Worm (Caenorhabditis elegans) whole organism, L4 larva: ENCODE results near the gene T16D1.1.
A peak's percentile ranks its signal among the peaks of the same experiment; 100 is the strongest.

Source experiments
- F10B5.3 ChIP-seq: sonication (generic microtip); optimal IDR thresholded peaks from 2 replicates; lab custom pipeline; 2016; ENCODE audit warnings: mild to moderate bottlenecking, missing genetic modification characterization, missing compliant biosample characterization
- F37D6.2 ChIP-seq: sonication (generic microtip); optimal IDR thresholded peaks from 2 replicates; lab custom pipeline; 2016; ENCODE audit warnings: mild to moderate bottlenecking, missing genetic modification characterization, missing compliant biosample characterization
- F44E2.7 ChIP-seq: fragments of 200-800 bp; sonication (Bioruptor generic); IDR thresholded peaks from 2 replicates; pipeline ENCODE4 v2.1.2; 2022; ENCODE audit warnings: missing genetic modification characterization, missing compliant biosample characterization
- Y105C5A.15 ChIP-seq: fragments of 200-800 bp; sonication (Bioruptor generic); IDR thresholded peaks from 2 replicates; pipeline ENCODE4 v1.3.6; 2022; ENCODE audit warnings: missing genetic modification characterization, missing compliant biosample characterization
- Y48G9A.11 ChIP-seq: fragments of 200-800 bp; sonication (Bioruptor generic); IDR thresholded peaks from 2 replicates; pipeline ENCODE4 v1.3.6; 2022; ENCODE audit warnings: missing genetic modification reagents, missing genetic modification characterization, missing compliant biosample characterization
- aha-1 ChIP-seq: fragments of 150-350 bp; peaks from one replicate; lab custom pipeline; 2014; ENCODE audit warnings: missing biosample characterization, missing genetic modification characterization
- aly-2 ChIP-seq: sonication (generic microtip); optimal IDR thresholded peaks from 2 replicates; lab custom pipeline; 2018; ENCODE audit warnings: missing biosample characterization, missing genetic modification characterization
- arid-1 ChIP-seq: fragments of 200-800 bp; sonication (Bioruptor generic); conservative IDR thresholded peaks from 2 replicates; pipeline ENCODE4 v1.3.6; 2022; ENCODE audit warnings: missing genetic modification reagents, missing genetic modification characterization, missing compliant biosample characterization
- attf-4 ChIP-seq: sonication (generic microtip); optimal IDR thresholded peaks from 3 replicates; lab custom pipeline; 2017; ENCODE audit warnings: missing biosample characterization, missing genetic modification characterization
- ceh-28 ChIP-seq: fragments of 150-350 bp; optimal IDR thresholded peaks from 2 replicates; lab custom pipeline; 2014; ENCODE audit warnings: missing biosample characterization, missing genetic modification reagents, missing genetic modification characterization
- ceh-32 ChIP-seq: sonication (generic microtip); optimal IDR thresholded peaks from 2 replicates; lab custom pipeline; 2016; ENCODE audit warnings: mild to moderate bottlenecking, missing genetic modification characterization, missing compliant biosample characterization; ENCODE audit not compliant: poor library complexity
- ceh-82 ChIP-seq: sonication (generic microtip); optimal IDR thresholded peaks from 2 replicates; lab custom pipeline; 2017; ENCODE audit warnings: missing biosample characterization, missing genetic modification characterization
- cey-2 ChIP-seq: sonication (generic microtip); optimal IDR thresholded peaks from 3 replicates; lab custom pipeline; 2017; ENCODE audit warnings: missing genetic modification characterization, mild to moderate bottlenecking, missing compliant biosample characterization, antibody characterized with exemption, borderline replicate concordance; ENCODE audit not compliant: insufficient read depth
- daf-12 ChIP-seq: fragments of 150-350 bp; optimal IDR thresholded peaks from 2 replicates; lab custom pipeline; 2014; ENCODE audit warnings: missing biosample characterization, missing genetic modification reagents, missing genetic modification characterization
- daf-16 ChIP-seq, 3 experiments: sonication (generic microtip); optimal IDR thresholded peaks; 2 replicates each; lab custom pipeline; 2016 to 2017; ENCODE audit warnings: missing genetic modification characterization in 3 of 3, missing genetic modification reagents in 3 of 3, mild to moderate bottlenecking in 2 of 3, missing compliant biosample characterization in 2 of 3, missing biosample characterization in 1 of 3, moderate library complexity in 1 of 3
- daf-19 ChIP-seq: fragments of 200-800 bp; sonication (Bioruptor generic); conservative IDR thresholded peaks from 2 replicates; pipeline ENCODE4 v1.3.6; 2022; ENCODE audit warnings: missing genetic modification characterization, missing compliant biosample characterization
- daf-8 ChIP-seq: fragments of 200-800 bp; sonication (Bioruptor generic); IDR thresholded peaks from 2 replicates; pipeline ENCODE4 v1.3.6; 2022; ENCODE audit warnings: missing genetic modification characterization, missing compliant biosample characterization
- dmd-8 ChIP-seq: fragments of 200-800 bp; sonication (Bioruptor generic); IDR thresholded peaks from 2 replicates; pipeline ENCODE4 v1.3.6; 2022; ENCODE audit warnings: missing genetic modification characterization, missing compliant biosample characterization
- duxl-1 ChIP-seq: sonication (generic microtip); optimal IDR thresholded peaks from 2 replicates; lab custom pipeline; 2016; ENCODE audit warnings: mild to moderate bottlenecking, missing genetic modification characterization, moderate library complexity, missing compliant biosample characterization; ENCODE audit not compliant: poor library complexity
- dve-1 ChIP-seq: sonication (generic microtip); optimal IDR thresholded peaks from 2 replicates; lab custom pipeline; 2017; ENCODE audit warnings: antibody characterized with exemption, mild to moderate bottlenecking, missing genetic modification characterization, missing compliant biosample characterization; ENCODE audit not compliant: insufficient read depth
- egl-27 ChIP-seq: sonication (generic microtip); optimal IDR thresholded peaks from 3 replicates; lab custom pipeline; 2017; ENCODE audit warnings: missing biosample characterization, missing genetic modification reagents, missing genetic modification characterization
- fkh-10 ChIP-seq: fragments of 150-350 bp; optimal IDR thresholded peaks from 2 replicates; lab custom pipeline; 2014; ENCODE audit warnings: missing biosample characterization, missing genetic modification reagents, missing genetic modification characterization
- fos-1 ChIP-seq: fragments of 150-350 bp; optimal IDR thresholded peaks from 2 replicates; lab custom pipeline; 2014; ENCODE audit warnings: missing biosample characterization, missing genetic modification characterization
- hlh-11 ChIP-seq: fragments of 200-800 bp; sonication (Bioruptor generic); optimal IDR thresholded peaks from 2 replicates; lab custom pipeline; 2018; ENCODE audit warnings: mild to moderate bottlenecking, missing genetic modification characterization, missing compliant biosample characterization
- hlh-30 ChIP-seq: sonication (generic microtip); optimal IDR thresholded peaks from 2 replicates; lab custom pipeline; 2017; ENCODE audit warnings: antibody characterized with exemption, mild to moderate bottlenecking, missing genetic modification characterization, missing compliant biosample characterization; ENCODE audit not compliant: insufficient read depth
- jun-1 ChIP-seq: fragments of 150-350 bp; optimal IDR thresholded peaks from 2 replicates; lab custom pipeline; 2014; ENCODE audit warnings: missing biosample characterization, missing genetic modification reagents, missing genetic modification characterization
- lin-38 ChIP-seq: fragments of 200-800 bp; sonication (Bioruptor generic); IDR thresholded peaks from 2 replicates; pipeline ENCODE4 v1.3.6; 2022; ENCODE audit warnings: missing genetic modification reagents, missing genetic modification characterization, missing compliant biosample characterization
- lir-3 ChIP-seq: sonication (generic microtip); optimal IDR thresholded peaks from 2 replicates; lab custom pipeline; 2016; ENCODE audit warnings: mild to moderate bottlenecking, missing genetic modification characterization, missing compliant biosample characterization
- lsy-2 ChIP-seq, 2 experiments: fragments of 150-350 bp in 1 of 2; sonication (generic microtip) in 1 of 2; optimal IDR thresholded peaks; 2 replicates each; lab custom pipeline; 2014 to 2017; ENCODE audit warnings: missing biosample characterization in 2 of 2, missing genetic modification characterization in 2 of 2
- mdl-1 ChIP-seq, 2 experiments: fragments of 150-350 bp in 1 of 2; sonication (generic microtip) in 1 of 2; optimal IDR thresholded peaks; 2 replicates each; lab custom pipeline; 2014 to 2017; ENCODE audit warnings: missing biosample characterization in 2 of 2, missing genetic modification characterization in 2 of 2
- mes-2 ChIP-seq: sonication (generic microtip); optimal IDR thresholded peaks from 2 replicates; lab custom pipeline; 2016; ENCODE audit warnings: missing genotype, mild to moderate bottlenecking, missing genetic modification characterization, missing compliant biosample characterization; ENCODE audit not compliant: poor library complexity, severe bottlenecking
- mxl-2 ChIP-seq: fragments of 200-800 bp; sonication (Bioruptor generic); conservative IDR thresholded peaks from 2 replicates; pipeline ENCODE4 v1.3.6; 2022; ENCODE audit warnings: missing genetic modification reagents, missing genetic modification characterization, missing compliant biosample characterization
- nhr-11 ChIP-seq: fragments of 150-350 bp; optimal IDR thresholded peaks from 2 replicates; lab custom pipeline; 2014; ENCODE audit warnings: missing biosample characterization, missing genetic modification characterization
- nhr-28 ChIP-seq: fragments of 150-350 bp; optimal IDR thresholded peaks from 2 replicates; lab custom pipeline; 2014; ENCODE audit warnings: missing biosample characterization, missing genetic modification characterization
- nhr-76 ChIP-seq: fragments of 150-350 bp; optimal IDR thresholded peaks from 2 replicates; lab custom pipeline; 2014; ENCODE audit warnings: missing biosample characterization, missing genetic modification characterization
- php-3 ChIP-seq: fragments of 200-800 bp; sonication (Bioruptor generic); IDR thresholded peaks from 2 replicates; pipeline ENCODE4 v1.3.6; 2022; ENCODE audit warnings: missing genetic modification reagents, missing genetic modification characterization, missing compliant biosample characterization
- pqm-1 ChIP-seq: sonication (generic microtip); optimal IDR thresholded peaks from 2 replicates; lab custom pipeline; 2017; ENCODE audit warnings: missing biosample characterization, missing genetic modification characterization
- skn-1 ChIP-seq: fragments of 150-350 bp; optimal IDR thresholded peaks from 2 replicates; lab custom pipeline; 2014; ENCODE audit warnings: missing biosample characterization, missing genetic modification characterization
- spr-3 ChIP-seq: fragments of 200-800 bp; sonication (Bioruptor generic); optimal IDR thresholded peaks from 2 replicates; lab custom pipeline; 2018; ENCODE audit warnings: mild to moderate bottlenecking, missing genetic modification characterization, missing compliant biosample characterization
- tag-97 ChIP-seq: fragments of 200-800 bp; sonication (Bioruptor generic); IDR thresholded peaks from 2 replicates; pipeline ENCODE4 v1.3.6; 2022; ENCODE audit warnings: missing genetic modification characterization, missing compliant biosample characterization
- unc-62 ChIP-seq, 3 experiments: fragments of 150-350 bp in 1 of 3; sonication (generic microtip); optimal IDR thresholded peaks in 2 of 3; peaks in 1 of 3; 1 replicate in 1 of 3; 2 replicates in 2 of 3; lab custom pipeline; 2014 to 2017; ENCODE audit warnings: missing biosample characterization in 3 of 3, missing genetic modification characterization in 3 of 3, missing genetic modification reagents in 3 of 3, missing genotype in 1 of 3

The T16D1.1 gene

ce11 chrII:5271729-5272322 is 30.4 kb upstream of the T16D1.1 start, which contains the start of gene drn-1:
Gene drn-1, minus strand, starts transcription at chrII:5271845.
- TF ChIP-seq ceh-32 (no peak), fkh-10 (GFP tag; lab: Kevin White, UChicago) (peak; percentile 88), attf-4 (tag; lab: Kevin White, UChicago) (no peak), hlh-30 (tag; lab: Kevin White, UChicago) (peak; percentile 35), unc-62 (GFP tag; optimal IDR thresholded peaks at IDR 0.05 in 1 of 2; lab: Kevin White, UChicago) (peak in 1 of 2 experiments; percentile 85), unc-62 (tag; optimal IDR thresholded peaks at IDR 0.05; lab: Kevin White, UChicago) (no peak), aha-1 (tag; lab: Kevin White, UChicago) (peak; percentile 97), mdl-1 (tag; optimal IDR thresholded peaks at IDR 0.05; lab: Kevin White, UChicago) (peak in 1 of 2 experiments; percentile 2), lsy-2 (tag; optimal IDR thresholded peaks at IDR 0.05; lab: Kevin White, UChicago) (peak in 1 of 2 experiments; percentile 24)

DNA sequence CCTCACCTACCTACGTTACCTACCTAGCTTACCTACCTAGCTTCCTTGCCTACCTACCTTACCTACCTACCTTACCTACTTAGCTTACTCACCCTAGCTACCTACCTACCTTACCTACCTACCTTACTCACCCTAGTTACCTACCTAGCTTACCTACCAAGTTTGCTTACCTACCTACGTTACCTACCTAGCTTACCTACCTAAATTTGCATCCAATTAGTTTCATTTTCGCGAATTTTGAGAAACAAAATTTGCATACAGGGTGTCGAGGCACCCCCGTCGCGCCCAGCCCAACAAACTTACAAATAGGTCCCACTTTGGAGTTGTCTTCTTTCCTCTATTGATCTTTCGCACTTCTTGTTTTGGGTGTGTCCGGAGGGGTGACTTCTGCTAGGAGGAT is 27.5 kb upstream of the T16D1.1 start:
- TF ChIP-seq F10B5.3 (tag; lab: Kevin White, UChicago) (no peak), lin-38 (GFP tag; lab: Robert Waterston, UW) (no peak), aha-1 (tag; lab: Kevin White, UChicago) (peak; percentile 44), egl-27 (tag; lab: Kevin White, UChicago) (no peak), daf-8 (GFP tag; lab: Robert Waterston, UW) (no peak), mes-2 (no peak), dve-1 (no peak), Y48G9A.11 (GFP tag; lab: Robert Waterston, UW) (no peak), nhr-76 (tag; lab: Kevin White, UChicago) (no peak), ceh-82 (tag; lab: Kevin White, UChicago) (no peak), cey-2 (no peak), F44E2.7 (GFP tag; lab: Robert Waterston, UW) (no peak), jun-1 (tag; lab: Kevin White, UChicago) (no peak), hlh-11 (no peak), unc-62 (GFP tag; optimal IDR thresholded peaks at IDR 0.05 in 1 of 2; lab: Kevin White, UChicago) (peak in 1 of 2 experiments; percentile 95), unc-62 (tag; optimal IDR thresholded peaks at IDR 0.05; lab: Kevin White, UChicago) (no peak)

ce11 chrII:5264650-5265049 is 23.2 kb upstream of the T16D1.1 start:
- TF ChIP-seq daf-16 (GFP tag; optimal IDR thresholded peaks at IDR 0.05; lab: Kevin White, UChicago) (no peak), daf-16 (tag; optimal IDR thresholded peaks at IDR 0.05; lab: Kevin White, UChicago) (peak; percentile 60), aly-2 (no peak), nhr-28 (peak; percentile 1), cey-2 (no peak), F37D6.2 (tag; lab: Kevin White, UChicago) (no peak), pqm-1 (peak; percentile 46), php-3 (0 out of 2 replicates have a peak, but pooled peaks have one; percentile 50)

DNA sequence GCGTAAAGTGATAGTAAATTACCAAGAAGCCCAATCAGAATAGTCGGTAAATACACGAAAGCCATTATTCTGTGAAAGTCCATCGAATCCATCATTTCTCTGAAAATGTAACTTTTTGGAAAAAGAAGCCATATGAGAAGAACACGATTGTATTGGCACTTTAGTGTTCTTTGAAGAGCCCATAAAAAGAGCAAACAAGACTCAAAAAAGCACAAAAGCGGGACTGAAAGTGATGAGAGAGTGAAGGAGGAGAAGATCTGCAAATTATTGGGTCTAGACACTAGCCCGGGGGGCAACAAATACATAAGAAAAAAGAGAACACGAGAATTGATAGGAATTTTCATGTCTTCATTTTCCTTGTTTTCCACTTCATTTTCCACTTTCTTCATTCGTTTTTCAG is 14.0 kb upstream of the T16D1.1 start, which contains the start of gene frpr-4:
TSS of gene frpr-4 (minus strand) at position 101 of the 400 bp plus-strand sequence.
- no peak for TF ChIP-seq tag-97 (GFP tag; lab: Robert Waterston, UW)
- TF ChIP-seq nhr-11 (tag; lab: Kevin White, UChicago): no peak
- TF ChIP-seq unc-62 (GFP tag; optimal IDR thresholded peaks at IDR 0.05 in 1 of 2; lab: Kevin White, UChicago): no peak
- no peak for TF ChIP-seq unc-62 (tag; optimal IDR thresholded peaks at IDR 0.05; lab: Kevin White, UChicago)
- TF ChIP-seq mes-2: no peak
- TF ChIP-seq cey-2: no peak
- TF ChIP-seq ceh-28: no peak
- TF ChIP-seq daf-19 (GFP tag; lab: Robert Waterston, UW): no peak
- TF ChIP-seq skn-1: no peak
- TF ChIP-seq Y105C5A.15: no peak
- TF ChIP-seq hlh-30 (tag; lab: Kevin White, UChicago): no peak
- TF ChIP-seq arid-1 (GFP tag; lab: Robert Waterston, UW): no peak
- TF ChIP-seq spr-3 (GFP tag; lab: Kevin White, UChicago): no peak
- no peak for TF ChIP-seq daf-12 (tag; lab: Kevin White, UChicago)
- no peak for TF ChIP-seq ceh-32
- no peak for TF ChIP-seq mxl-2 (GFP tag; lab: Robert Waterston, UW)
- no peak for TF ChIP-seq fos-1 (tag; lab: Kevin White, UChicago)
- no peak for TF ChIP-seq lir-3
- no peak for TF ChIP-seq duxl-1 (tag; lab: Kevin White, UChicago)
- TF ChIP-seq dmd-8 (GFP tag; lab: Robert Waterston, UW): no peak
